Fruit fly (Drosophila melanogaster) whole organism, prepupa: ENCODE results near the gene CG6928.

Experiments used
- Blimp-1 ChIP-seq: fragments of 200-800 bp; sonication (Bioruptor generic); optimal IDR thresholded peaks from 3 replicates; lab custom pipeline; 2017; ENCODE audit warnings: missing biosample characterization, missing genetic modification characterization, mild to moderate bottlenecking, moderate library complexity, missing genetic modification reagents
- CG10631 ChIP-seq: fragments of 200-800 bp; sonication (Bioruptor generic); optimal IDR thresholded peaks from 2 replicates; lab custom pipeline; 2016; ENCODE audit warnings: missing biosample characterization, missing genetic modification characterization
- CG11294 ChIP-seq: fragments of 200-800 bp; sonication (Bioruptor generic); IDR thresholded peaks from 2 replicates; pipeline ENCODE4 v1.3.6; 2022; ENCODE audit warnings: missing biosample characterization, missing genetic modification characterization
- CG11762 ChIP-seq: fragments of 200-800 bp; sonication (Bioruptor generic); optimal IDR thresholded peaks from 3 replicates; lab custom pipeline; 2016; ENCODE audit warnings: missing biosample characterization, missing genetic modification characterization; ENCODE audit not compliant: insufficient read depth
- CG3032 ChIP-seq: fragments of 200-800 bp; optimal IDR thresholded peaks from 2 replicates; lab custom pipeline; 2019; ENCODE audit warnings: missing biosample characterization, mild to moderate bottlenecking, missing genetic modification characterization, moderate library complexity
- CG32006 ChIP-seq: fragments of 200-800 bp; sonication (Bioruptor generic); optimal IDR thresholded peaks from 3 replicates; lab custom pipeline; 2017; ENCODE audit warnings: missing biosample characterization, mild to moderate bottlenecking, missing genetic modification characterization
- CG34406 ChIP-seq: fragments of 200-800 bp; sonication (Bioruptor generic); optimal IDR thresholded peaks from 3 replicates; lab custom pipeline; 2016; ENCODE audit warnings: missing biosample characterization, missing genetic modification characterization
- CG3919 ChIP-seq: fragments of 200-800 bp; sonication (Bioruptor generic); optimal IDR thresholded peaks from 3 replicates; lab custom pipeline; 2016; ENCODE audit warnings: missing biosample characterization, missing genetic modification characterization
- CG4318 ChIP-seq: fragments of 200-800 bp; sonication (Bioruptor generic); optimal IDR thresholded peaks from 3 replicates; lab custom pipeline; 2017; ENCODE audit warnings: missing biosample characterization, mild to moderate bottlenecking, missing genetic modification characterization
- CG6163 ChIP-seq: fragments of 200-800 bp; sonication (Bioruptor generic); IDR thresholded peaks from 3 replicates; pipeline ENCODE4 v1.3.6; 2022; ENCODE audit warnings: missing biosample characterization, missing genetic modification characterization
- CG6276 ChIP-seq: fragments of 200-800 bp; sonication (Bioruptor generic); optimal IDR thresholded peaks from 2 replicates; lab custom pipeline; 2017; ENCODE audit warnings: missing biosample characterization, mild to moderate bottlenecking, missing genetic modification characterization
- CG6808 ChIP-seq: fragments of 200-800 bp; sonication (Bioruptor generic); optimal IDR thresholded peaks from 3 replicates; lab custom pipeline; 2017; ENCODE audit warnings: missing biosample characterization, missing genetic modification characterization, mild to moderate bottlenecking, moderate library complexity, missing genetic modification reagents
- CG6854 ChIP-seq: fragments of 200-800 bp; sonication (Bioruptor generic); optimal IDR thresholded peaks from 2 replicates; lab custom pipeline; 2017; ENCODE audit warnings: missing biosample characterization, mild to moderate bottlenecking, missing genetic modification characterization
- CG7368 ChIP-seq: fragments of 200-800 bp; sonication (Bioruptor generic); optimal IDR thresholded peaks from 3 replicates; lab custom pipeline; 2016; ENCODE audit warnings: missing biosample characterization, missing genetic modification characterization
- CG8119 ChIP-seq: fragments of 200-800 bp; sonication (Bioruptor generic); IDR thresholded peaks from 3 replicates; pipeline ENCODE4 v1.3.6; 2022; ENCODE audit warnings: missing biosample characterization, missing genetic modification characterization
- CG8319 ChIP-seq: fragments of 200-800 bp; sonication (Bioruptor generic); optimal IDR thresholded peaks from 3 replicates; lab custom pipeline; 2016; ENCODE audit warnings: missing biosample characterization, missing genetic modification characterization
- Eip75B ChIP-seq: fragments of 200-800 bp; sonication (Bioruptor generic); optimal IDR thresholded peaks from 3 replicates; lab custom pipeline; 2016; ENCODE audit warnings: missing biosample characterization, missing genetic modification characterization
- Eip78C ChIP-seq: fragments of 200-800 bp; sonication (Bioruptor generic); peaks from one replicate; lab custom pipeline; 2016; ENCODE audit warnings: missing biosample characterization, missing genetic modification characterization
- Eip93F ChIP-seq: fragments of 200-800 bp; sonication (Bioruptor generic); optimal IDR thresholded peaks from 2 replicates; lab custom pipeline; 2016; ENCODE audit warnings: missing biosample characterization, mild to moderate bottlenecking, missing genetic modification characterization
- Ets21C ChIP-seq: fragments of 200-800 bp; sonication (Bioruptor generic); optimal IDR thresholded peaks from 3 replicates; lab custom pipeline; 2016; ENCODE audit warnings: missing biosample characterization, missing genetic modification characterization
- Ets96B ChIP-seq: fragments of 200-800 bp; optimal IDR thresholded peaks from 2 replicates; lab custom pipeline; 2019; ENCODE audit warnings: missing biosample characterization, mild to moderate bottlenecking, missing genetic modification characterization, moderate library complexity
- Hr38 ChIP-seq: sonication (Bioruptor generic); optimal IDR thresholded peaks from 2 replicates; lab custom pipeline; 2016; ENCODE audit warnings: missing biosample characterization, missing genetic modification characterization
- Met ChIP-seq: fragments of 200-800 bp; sonication (Bioruptor generic); optimal IDR thresholded peaks from 3 replicates; lab custom pipeline; 2016; ENCODE audit warnings: missing biosample characterization, missing genetic modification characterization
- OdsH ChIP-seq: fragments of 200-800 bp; sonication (Bioruptor generic); optimal IDR thresholded peaks from 3 replicates; lab custom pipeline; 2016; ENCODE audit warnings: missing biosample characterization, missing genetic modification characterization
- Sox102F ChIP-seq: fragments of 200-800 bp; sonication (Bioruptor generic); optimal IDR thresholded peaks from 2 replicates; lab custom pipeline; 2016; ENCODE audit warnings: missing biosample characterization, mild to moderate bottlenecking, missing genetic modification characterization
- Sox15 ChIP-seq: fragments of 200-800 bp; sonication (Bioruptor generic); optimal IDR thresholded peaks from 3 replicates; lab custom pipeline; 2016; ENCODE audit warnings: missing biosample characterization, missing genetic modification characterization
- achi ChIP-seq: fragments of 200-800 bp; sonication (Bioruptor generic); optimal IDR thresholded peaks from 3 replicates; lab custom pipeline; 2016; ENCODE audit warnings: missing biosample characterization, missing genetic modification characterization
- acj6 ChIP-seq: fragments of 200-800 bp; sonication (Bioruptor generic); optimal IDR thresholded peaks from 3 replicates; lab custom pipeline; 2016; ENCODE audit warnings: missing biosample characterization, missing genetic modification characterization
- dac ChIP-seq: fragments of 200-800 bp; sonication (Bioruptor generic); optimal IDR thresholded peaks from 2 replicates; lab custom pipeline; 2017; ENCODE audit warnings: missing biosample characterization, mild to moderate bottlenecking, missing genetic modification characterization
- fd59A ChIP-seq: fragments of 200-800 bp; sonication (Bioruptor generic); optimal IDR thresholded peaks from 2 replicates; lab custom pipeline; 2017; ENCODE audit warnings: missing biosample characterization, mild to moderate bottlenecking, missing genetic modification characterization, missing genetic modification reagents
- fkh ChIP-seq: fragments of 200-800 bp; sonication (Bioruptor generic); optimal IDR thresholded peaks from 3 replicates; lab custom pipeline; 2017; ENCODE audit warnings: missing biosample characterization, mild to moderate bottlenecking, missing genetic modification characterization, moderate library complexity
- lz ChIP-seq: fragments of 200-800 bp; sonication (Bioruptor generic); optimal IDR thresholded peaks from 3 replicates; lab custom pipeline; 2016; ENCODE audit warnings: missing biosample characterization, missing genetic modification characterization
- pdm3 ChIP-seq: fragments of 200-800 bp; sonication (Bioruptor generic); optimal IDR thresholded peaks from 3 replicates; lab custom pipeline; 2016; ENCODE audit warnings: missing biosample characterization, missing genetic modification characterization
- spab ChIP-seq: fragments of 200-800 bp; sonication (Bioruptor generic); optimal IDR thresholded peaks from 2 replicates; lab custom pipeline; 2017; ENCODE audit warnings: missing biosample characterization, mild to moderate bottlenecking, missing genetic modification characterization, missing genetic modification reagents
- svp ChIP-seq: fragments of 200-800 bp; sonication (Bioruptor generic); peaks from one replicate; lab custom pipeline; 2016; ENCODE audit warnings: missing biosample characterization, missing genetic modification characterization
- topi ChIP-seq: fragments of 200-800 bp; sonication (Bioruptor generic); optimal IDR thresholded peaks from 3 replicates; lab custom pipeline; 2016; ENCODE audit warnings: missing biosample characterization, missing genetic modification characterization
- vri ChIP-seq: fragments of 200-800 bp; sonication (Bioruptor generic); optimal IDR thresholded peaks from 3 replicates; lab custom pipeline; 2016; ENCODE audit warnings: missing biosample characterization, mild to moderate bottlenecking, missing genetic modification characterization

The CG6928 gene

DNA sequence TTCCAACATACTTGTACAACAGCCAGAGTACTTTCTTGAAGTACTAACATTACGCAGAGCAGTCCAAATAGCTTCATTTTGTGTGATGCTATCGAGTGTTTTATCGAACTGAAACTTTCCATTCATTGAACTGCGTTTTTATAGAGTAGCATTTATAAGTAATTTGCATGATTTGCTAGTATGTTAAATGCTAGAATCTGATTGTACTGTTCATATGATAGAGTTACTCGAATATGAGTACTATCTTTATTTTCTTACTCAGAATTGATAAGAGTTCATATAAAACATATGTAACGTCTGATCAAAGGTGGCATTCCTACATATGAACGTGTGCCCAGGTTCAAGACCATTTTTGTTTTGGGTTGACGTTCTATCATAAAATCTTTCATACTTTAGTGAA, 49.7 kb upstream of the CG6928 start, which contains the start of gene obst-G:
obst-G (minus strand) TSS at position 101 of the 400 bp plus-strand sequence.
- no peak for TF ChIP-seq OdsH (GFP tag; lab: Kevin White, UChicago)
- no peak for TF ChIP-seq Met (GFP tag; lab: Kevin White, UChicago)
- TF ChIP-seq CG6854 (GFP tag; lab: Kevin White, UChicago), result no peak
- TF ChIP-seq fd59A (GFP tag; lab: Kevin White, UChicago), result no peak
- no peak for TF ChIP-seq CG11294
- TF ChIP-seq spab (GFP tag; lab: Kevin White, UChicago), result no peak
- no peak for TF ChIP-seq CG3919
- no peak for TF ChIP-seq CG6276 (GFP tag; lab: Kevin White, UChicago)
- no peak for TF ChIP-seq svp
- TF ChIP-seq CG10631, result no peak
- TF ChIP-seq CG4318 (GFP tag; lab: Kevin White, UChicago), result no peak
- TF ChIP-seq acj6, result no peak
- no peak for TF ChIP-seq achi (GFP tag; lab: Kevin White, UChicago)

DNA sequence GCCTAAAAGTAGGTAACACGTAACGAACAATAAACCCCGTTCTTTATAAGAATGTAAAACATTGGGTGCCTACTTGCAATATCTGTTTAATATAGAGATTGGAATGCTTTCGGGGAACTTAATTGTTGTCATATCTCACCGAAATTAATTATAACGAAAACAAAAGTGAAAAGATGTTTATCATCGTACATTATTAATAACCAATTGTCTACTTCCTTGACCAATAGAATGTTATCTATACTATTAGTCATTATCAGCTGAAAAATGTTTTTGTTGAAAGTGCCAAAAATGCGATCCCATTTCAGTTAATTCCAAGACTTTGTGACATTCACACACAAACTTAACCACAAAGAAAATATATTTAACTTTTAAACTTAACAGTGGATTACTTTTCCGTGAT, 49.2 kb upstream of the CG6928 start, which contains the start of gene CG7248:
CG7248 (plus strand) TSS at position 301 of the 400 bp plus-strand sequence.
- TF ChIP-seq CG6163 (no peak), Sox15 (GFP tag; lab: Kevin White, UChicago) (no peak), CG32006 (GFP tag; lab: Kevin White, UChicago) (no peak), Met (GFP tag; lab: Kevin White, UChicago) (no peak), Hr38 (no peak), lz (no peak), svp (no peak), Ets21C (GFP tag; lab: Kevin White, UChicago) (no peak), CG3032 (tag; lab: Kevin White, UChicago) (no peak), vri (no peak), CG7368 (GFP tag; lab: Kevin White, UChicago) (no peak), OdsH (GFP tag; lab: Kevin White, UChicago) (no peak), Eip75B (GFP tag; lab: Kevin White, UChicago) (no peak), CG8319 (GFP tag; lab: Kevin White, UChicago) (no peak), CG10631 (no peak), CG34406 (GFP tag; lab: Kevin White, UChicago) (no peak), CG6276 (GFP tag; lab: Kevin White, UChicago) (no peak), dac (no peak), CG8119 (GFP tag; lab: Robert Waterston, UW) (no peak)

DNA sequence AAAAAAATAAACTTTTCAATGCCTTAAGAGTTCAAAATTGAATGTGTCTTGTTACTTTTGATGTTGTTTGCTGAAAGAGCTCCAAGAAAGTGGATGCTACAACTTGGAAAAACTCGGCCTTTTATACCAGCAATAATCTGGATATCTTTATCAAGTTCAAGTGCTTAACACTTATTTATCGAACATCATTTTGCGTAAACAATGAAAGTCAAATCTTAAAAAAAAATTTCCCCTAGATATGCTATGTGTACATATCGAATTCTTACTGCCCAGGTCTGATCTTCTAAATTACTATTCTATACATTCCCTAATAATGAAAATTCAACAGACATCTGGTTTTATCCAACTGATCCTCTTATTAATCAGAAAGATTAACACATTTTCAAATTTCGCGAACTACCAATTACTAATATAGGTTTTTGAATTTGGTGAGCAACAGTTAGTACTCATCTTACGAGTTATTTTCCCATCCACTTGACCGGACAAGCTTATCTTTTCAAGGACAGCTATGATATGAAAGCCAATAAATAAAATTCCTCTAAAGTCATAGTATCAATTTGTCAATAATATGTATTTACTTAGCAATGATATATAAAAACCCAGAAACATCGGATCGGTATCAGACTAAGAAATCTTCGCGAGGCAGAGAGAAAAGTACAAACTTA, 45.2 kb upstream of the CG6928 start, which contains the start of the genes CG11570 and CG43294:
CG11570 (minus strand) TSS at position 101 of the 665 bp plus-strand sequence.
CG43294 (plus strand) TSS at position 615 of the 665 bp plus-strand sequence.
- TF ChIP-seq achi (GFP tag; lab: Kevin White, UChicago) (no peak), Blimp-1 (no peak), svp (no peak), CG6808 (GFP tag; lab: Kevin White, UChicago) (no peak), pdm3 (GFP tag; lab: Kevin White, UChicago) (no peak), Eip93F (no peak), CG11762 (GFP tag; lab: Kevin White, UChicago) (no peak)

DNA sequence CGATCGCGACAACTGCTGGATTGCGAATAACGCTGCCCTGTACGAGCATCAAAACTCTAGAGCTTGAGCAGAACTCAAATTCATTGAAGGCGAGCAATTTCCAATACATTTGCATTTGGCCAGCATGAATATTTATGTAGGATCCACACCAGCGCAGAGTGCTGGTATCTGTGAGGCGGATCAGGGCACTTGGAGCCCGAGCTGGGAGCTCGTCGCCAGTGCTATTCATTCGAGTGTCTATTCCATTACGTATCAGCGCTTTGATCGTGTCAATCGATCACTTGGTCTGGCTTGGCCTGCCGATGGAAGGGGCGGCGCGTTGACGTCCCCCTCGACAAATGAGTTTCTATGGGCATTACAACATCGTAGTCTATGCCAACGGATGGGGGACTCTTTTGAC, 36.9 kb upstream of the CG6928 start, which contains the start of gene prc:
prc (minus strand) TSS at position 28 of the 400 bp plus-strand sequence.
- TF ChIP-seq vri, result no peak
- no peak for TF ChIP-seq fkh (GFP tag; lab: Kevin White, UChicago)
- peak; percentile 48 for TF ChIP-seq svp

DNA sequence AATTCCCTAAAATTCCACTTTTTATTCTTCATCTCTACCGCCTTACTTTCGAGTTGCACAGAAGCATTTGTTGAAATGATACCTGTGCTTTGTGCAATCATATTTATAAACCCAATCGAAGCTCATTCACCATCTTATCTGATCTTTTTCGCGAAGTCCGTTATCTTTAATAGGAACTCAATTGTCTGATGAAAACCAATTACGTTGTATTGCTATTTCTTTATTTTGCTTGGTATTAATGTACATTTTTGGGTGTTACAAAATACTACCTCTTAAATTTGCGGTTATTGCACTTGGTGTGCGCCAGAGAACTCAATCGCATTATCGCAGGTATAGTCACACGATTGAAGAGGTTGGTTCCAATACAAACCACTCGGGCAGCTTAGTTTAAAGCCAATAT, 30.1 kb upstream of the CG6928 start, which contains the start of gene Muc68E:
Muc68E (minus strand) TSS at position 101 of the 400 bp plus-strand sequence.
- TF ChIP-seq Sox102F (GFP tag; lab: Kevin White, UChicago) (no peak), topi (GFP tag; lab: Kevin White, UChicago) (no peak), CG8119 (GFP tag; lab: Robert Waterston, UW) (no peak), vri (peak; percentile 68), Eip78C (GFP tag; lab: Kevin White, UChicago) (no peak), Ets96B (no peak), lz (no peak)
